Worm (Caenorhabditis elegans) whole organism, late embryonic: ENCODE measurements around the gene F53F8.5.

ENCODE experiments used
- K02D7.2 ChIP-seq: sonication (generic microtip); optimal IDR thresholded peaks from 2 replicates; lab custom pipeline; 2017; ENCODE audit warnings: mild to moderate bottlenecking, missing genetic modification characterization, missing compliant biosample characterization
- T23F11.4 ChIP-seq: fragments of 200-800 bp; sonication (Bioruptor generic); optimal IDR thresholded peaks from 2 replicates; lab custom pipeline; 2018; ENCODE audit warnings: mild to moderate bottlenecking, missing genetic modification characterization, missing compliant biosample characterization
- ahr-1 ChIP-seq: sonication (generic microtip); optimal IDR thresholded peaks from 2 replicates; lab custom pipeline; 2016; ENCODE audit warnings: missing genetic modification characterization, missing compliant biosample characterization
- ceh-14 ChIP-seq: sonication (generic microtip); optimal IDR thresholded peaks from 2 replicates; lab custom pipeline; 2016; ENCODE audit warnings: missing genotype, missing genetic modification characterization, missing compliant biosample characterization
- ceh-18 ChIP-seq: sonication (generic microtip); optimal IDR thresholded peaks from 2 replicates; lab custom pipeline; 2016; ENCODE audit warnings: missing genetic modification characterization, missing compliant biosample characterization
- ceh-24 ChIP-seq: sonication (generic microtip); optimal IDR thresholded peaks from 2 replicates; lab custom pipeline; 2016; ENCODE audit warnings: mild to moderate bottlenecking, missing genetic modification characterization, missing compliant biosample characterization
- ceh-30 ChIP-seq: fragments of 150-350 bp; optimal IDR thresholded peaks from 2 replicates; lab custom pipeline; 2014; ENCODE audit warnings: missing biosample characterization, missing genetic modification characterization
- ceh-31 ChIP-seq: sonication (generic microtip); optimal IDR thresholded peaks from 2 replicates; lab custom pipeline; 2016; ENCODE audit warnings: missing genetic modification characterization, missing compliant biosample characterization
- ceh-34 ChIP-seq: sonication (generic microtip); optimal IDR thresholded peaks from 2 replicates; lab custom pipeline; 2016; ENCODE audit warnings: mild to moderate bottlenecking, missing genetic modification characterization, missing compliant biosample characterization
- ceh-45 ChIP-seq: fragments of 200-800 bp; sonication (Bioruptor generic); IDR thresholded peaks from 2 replicates; pipeline ENCODE4 v1.3.6; 2022; ENCODE audit warnings: missing genetic modification reagents, missing genetic modification characterization, missing compliant biosample characterization
- ceh-6 ChIP-seq: fragments of 200-800 bp; sonication (Bioruptor generic); optimal IDR thresholded peaks from 2 replicates; lab custom pipeline; 2018; ENCODE audit warnings: mild to moderate bottlenecking, missing genetic modification characterization, missing compliant biosample characterization
- ceh-9 ChIP-seq: sonication (generic microtip); optimal IDR thresholded peaks from 2 replicates; lab custom pipeline; 2016; ENCODE audit warnings: mild to moderate bottlenecking, missing genetic modification characterization, inconsistent platforms, missing compliant biosample characterization
- che-1 ChIP-seq: sonication (generic microtip); optimal IDR thresholded peaks from 2 replicates; lab custom pipeline; 2016; ENCODE audit warnings: mild to moderate bottlenecking, missing genetic modification characterization, missing compliant biosample characterization
- dmd-4 ChIP-seq: sonication (generic microtip); optimal IDR thresholded peaks from 2 replicates; lab custom pipeline; 2016; ENCODE audit warnings: borderline replicate concordance, missing genetic modification characterization, missing compliant biosample characterization
- dve-1 ChIP-seq: sonication (generic microtip); optimal IDR thresholded peaks from 2 replicates; lab custom pipeline; 2017; ENCODE audit warnings: antibody characterized with exemption, mild to moderate bottlenecking, missing genetic modification characterization, missing compliant biosample characterization
- elt-2 ChIP-seq: sonication (generic microtip); optimal IDR thresholded peaks from 2 replicates; lab custom pipeline; 2016; ENCODE audit warnings: missing genetic modification reagents, missing genetic modification characterization, missing compliant biosample characterization
- elt-4 ChIP-seq: sonication (generic microtip); optimal IDR thresholded peaks from 2 replicates; lab custom pipeline; 2016; ENCODE audit warnings: missing genetic modification characterization, missing compliant biosample characterization
- ets-4 ChIP-seq: sonication (generic microtip); optimal IDR thresholded peaks from 2 replicates; lab custom pipeline; 2016; ENCODE audit warnings: missing genetic modification characterization, missing compliant biosample characterization
- eyg-1 ChIP-seq: sonication (generic microtip); optimal IDR thresholded peaks from 2 replicates; lab custom pipeline; 2016; ENCODE audit warnings: missing genotype, missing genetic modification characterization, missing compliant biosample characterization
- fax-1 ChIP-seq: sonication (generic microtip); optimal IDR thresholded peaks from 2 replicates; lab custom pipeline; 2016; ENCODE audit warnings: missing genotype, missing genetic modification characterization, missing compliant biosample characterization
- fkh-10 ChIP-seq: fragments of 150-350 bp; optimal IDR thresholded peaks from 2 replicates; lab custom pipeline; 2014; ENCODE audit warnings: missing biosample characterization, missing genetic modification reagents, missing genetic modification characterization
- gmeb-2 ChIP-seq: sonication (generic microtip); optimal IDR thresholded peaks from 2 replicates; lab custom pipeline; 2016; ENCODE audit warnings: missing genetic modification characterization, inconsistent platforms, missing compliant biosample characterization
- hlh-13 ChIP-seq: fragments of 200-800 bp; sonication (Bioruptor generic); optimal IDR thresholded peaks from 2 replicates; lab custom pipeline; 2018; ENCODE audit warnings: mild to moderate bottlenecking, missing genetic modification characterization, missing compliant biosample characterization
- hlh-30 ChIP-seq: sonication (generic microtip); optimal IDR thresholded peaks from 2 replicates; lab custom pipeline; 2017; ENCODE audit warnings: antibody characterized with exemption, missing genetic modification characterization, missing compliant biosample characterization; ENCODE audit not compliant: insufficient read depth
- lim-6 ChIP-seq: sonication (generic microtip); optimal IDR thresholded peaks from 2 replicates; lab custom pipeline; 2016; ENCODE audit warnings: missing genetic modification characterization, missing compliant biosample characterization
- lin-11 ChIP-seq: fragments of 200-800 bp; sonication (Bioruptor generic); optimal IDR thresholded peaks from 2 replicates; lab custom pipeline; 2018; ENCODE audit warnings: mild to moderate bottlenecking, missing genetic modification characterization, missing compliant biosample characterization
- madf-2 ChIP-seq: sonication (generic microtip); optimal IDR thresholded peaks from 2 replicates; lab custom pipeline; 2017; ENCODE audit warnings: missing genetic modification characterization, missing compliant biosample characterization
- nfya-1 ChIP-seq: sonication (generic microtip); optimal IDR thresholded peaks from 2 replicates; lab custom pipeline; 2017; ENCODE audit warnings: missing genetic modification characterization, mild to moderate bottlenecking, missing compliant biosample characterization, antibody characterized with exemption, moderate library complexity
- odd-2 ChIP-seq: sonication (generic microtip); optimal IDR thresholded peaks from 2 replicates; lab custom pipeline; 2017; ENCODE audit warnings: antibody characterized with exemption, mild to moderate bottlenecking, missing genetic modification characterization, missing compliant biosample characterization
- pat-9 ChIP-seq: fragments of 200-800 bp; sonication (Bioruptor generic); optimal IDR thresholded peaks from 2 replicates; lab custom pipeline; 2018; ENCODE audit warnings: mild to moderate bottlenecking, missing genetic modification characterization, moderate library complexity, missing compliant biosample characterization
- pax-1 ChIP-seq: fragments of 150-350 bp; optimal IDR thresholded peaks from 2 replicates; lab custom pipeline; 2014; ENCODE audit warnings: missing biosample characterization, missing genetic modification characterization
- pha-2 ChIP-seq: sonication (generic microtip); optimal IDR thresholded peaks from 2 replicates; lab custom pipeline; 2017; ENCODE audit warnings: mild to moderate bottlenecking, missing genetic modification characterization, missing compliant biosample characterization
- pqm-1 ChIP-seq: sonication (generic microtip); optimal IDR thresholded peaks from 2 replicates; lab custom pipeline; 2016; ENCODE audit warnings: missing genetic modification characterization, missing compliant biosample characterization
- pros-1 ChIP-seq: fragments of 150-350 bp; optimal IDR thresholded peaks from 2 replicates; lab custom pipeline; 2014; ENCODE audit warnings: missing biosample characterization, missing genetic modification reagents, missing genetic modification characterization
- sdc-2 ChIP-seq: sonication (generic microtip); optimal IDR thresholded peaks from 2 replicates; lab custom pipeline; 2016; ENCODE audit warnings: missing genotype, missing genetic modification characterization, missing compliant biosample characterization
- syd-9 ChIP-seq: sonication (generic microtip); optimal IDR thresholded peaks from 2 replicates; lab custom pipeline; 2016; ENCODE audit warnings: mild to moderate bottlenecking, missing genetic modification characterization, moderate library complexity, missing compliant biosample characterization
- tbx-7 ChIP-seq: sonication (generic microtip); optimal IDR thresholded peaks from 2 replicates; lab custom pipeline; 2016; ENCODE audit warnings: missing genotype, missing genetic modification characterization, missing compliant biosample characterization
- ttx-3 ChIP-seq: sonication (generic microtip); optimal IDR thresholded peaks from 2 replicates; lab custom pipeline; 2016; ENCODE audit warnings: missing genetic modification reagents, missing genetic modification characterization, missing compliant biosample characterization
- unc-3 ChIP-seq, 2 experiments: fragments of 200-800 bp in 1 of 2; sonication (Bioruptor generic) in 1 of 2; sonication (generic microtip) in 1 of 2; conservative IDR thresholded peaks in 1 of 2; optimal IDR thresholded peaks in 1 of 2; 2 replicates each; pipeline versions ENCODE4 v1.3.6 to Lab custom; 2016 to 2022; ENCODE audit warnings: missing compliant biosample characterization in 2 of 2, missing genetic modification characterization in 2 of 2, missing genetic modification reagents in 1 of 2
- unc-42 ChIP-seq: sonication (generic microtip); optimal IDR thresholded peaks from 2 replicates; lab custom pipeline; 2016; ENCODE audit warnings: missing genotype, missing genetic modification characterization, missing compliant biosample characterization

Gene F53F8.5

ce11 chrV:20746805-20747204 lies 43.0 kb upstream of the F53F8.5 start:
- no peak for TF ChIP-seq elt-4
- peak; percentile 84 for TF ChIP-seq ceh-34 (tag; lab: Kevin White, UChicago)

DNA sequence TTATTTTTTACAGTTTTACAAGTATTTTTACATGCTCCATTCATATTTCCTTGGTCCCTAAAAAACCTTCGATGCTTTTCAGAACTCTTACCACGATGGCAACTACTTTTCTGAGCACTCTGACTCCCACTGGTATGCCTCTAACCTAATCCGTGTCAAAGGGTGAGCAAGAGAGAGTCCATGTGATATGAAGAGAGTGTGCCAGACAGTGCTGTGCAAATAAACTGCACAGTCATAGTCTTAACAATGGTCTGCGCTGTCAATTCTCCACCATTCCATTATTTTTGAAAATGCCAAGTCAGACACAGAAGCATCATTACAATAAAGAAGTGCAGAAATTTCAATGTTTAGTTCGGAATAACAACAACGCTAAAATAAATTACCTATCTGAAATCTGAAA lies 41.4 kb upstream of the F53F8.5 start:
- no peak for TF ChIP-seq ets-4 (tag; lab: Kevin White, UChicago)
- no peak for TF ChIP-seq ahr-1 (tag; lab: Kevin White, UChicago)
- no peak for TF ChIP-seq fax-1 (tag; lab: Kevin White, UChicago)
- TF ChIP-seq K02D7.2 (tag; lab: Kevin White, UChicago): no peak
- TF ChIP-seq ceh-30 (tag; lab: Kevin White, UChicago): no peak
- TF ChIP-seq ttx-3 (tag; lab: Kevin White, UChicago): no peak
- no peak for TF ChIP-seq gmeb-2 (tag; lab: Kevin White, UChicago)
- TF ChIP-seq T23F11.4 (GFP tag; lab: Kevin White, UChicago): no peak
- no peak for TF ChIP-seq pqm-1
- no peak for TF ChIP-seq dmd-4 (tag; lab: Kevin White, UChicago)
- TF ChIP-seq ceh-31 (tag; lab: Kevin White, UChicago): no peak
- TF ChIP-seq madf-2: no peak
- TF ChIP-seq sdc-2 (tag; lab: Kevin White, UChicago): no peak
- no peak for TF ChIP-seq ceh-14 (tag; lab: Kevin White, UChicago)
- TF ChIP-seq che-1: no peak
- TF ChIP-seq, all 69 proteins: peak for 0

DNA sequence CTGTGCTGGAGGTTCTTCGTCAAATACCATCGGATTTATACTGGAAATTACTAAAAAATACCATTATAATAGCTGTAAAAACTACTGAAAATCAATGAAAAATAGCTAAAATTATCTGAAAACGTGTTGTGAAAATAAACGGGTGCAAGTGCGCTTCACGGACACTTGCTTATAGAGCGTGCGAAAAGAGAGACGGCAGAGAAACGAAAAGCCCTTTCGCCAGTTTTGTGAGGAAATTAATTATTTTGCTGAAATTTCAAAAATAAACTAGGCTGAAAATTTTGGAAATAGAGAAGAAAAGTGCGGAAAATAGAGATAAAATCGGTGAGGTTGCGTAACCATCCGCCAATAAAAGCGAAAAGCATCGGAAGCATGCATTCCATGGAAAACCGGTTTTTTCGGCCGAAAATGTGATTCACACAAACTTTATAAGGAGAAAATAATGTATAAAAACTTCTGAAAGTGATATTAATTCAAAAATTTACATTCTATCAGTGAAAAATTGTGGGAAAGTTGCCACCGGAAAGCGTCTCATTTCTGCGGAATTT lies 40.5 kb upstream of the F53F8.5 start, which contains the start of gene dnj-25:
dnj-25 (minus strand) TSS at position 57 of the 548 bp plus-strand sequence.
- TF ChIP-seq hlh-13 (GFP tag; lab: Kevin White, UChicago) (no peak), hlh-30 (tag; lab: Kevin White, UChicago) (no peak), ceh-18 (tag; lab: Kevin White, UChicago) (no peak), ahr-1 (tag; lab: Kevin White, UChicago) (no peak), ceh-24 (tag; lab: Kevin White, UChicago) (no peak), lin-11 (tag; lab: Kevin White, UChicago) (no peak), pros-1 (tag; lab: Kevin White, UChicago) (no peak), ceh-6 (GFP tag; lab: Kevin White, UChicago) (no peak), unc-42 (tag; lab: Kevin White, UChicago) (no peak), nfya-1 (no peak), K02D7.2 (tag; lab: Kevin White, UChicago) (no peak), fkh-10 (GFP tag; lab: Kevin White, UChicago) (no peak), lim-6 (tag; lab: Kevin White, UChicago) (no peak), odd-2 (no peak), ceh-31 (tag; lab: Kevin White, UChicago) (no peak), pha-2 (tag; lab: Kevin White, UChicago) (no peak), ceh-34 (tag; lab: Kevin White, UChicago) (no peak)

- TF ChIP-seq unc-3 (GFP tag; conservative IDR thresholded peaks at IDR 0.05; lab: Robert Waterston, UW) (no peak), unc-3 (tag; optimal IDR thresholded peaks at IDR 0.05; lab: Kevin White, UChicago) (no peak), unc-42 (tag; lab: Kevin White, UChicago) (peak; percentile 63)
Measured at ce11 chrV:20739387-20739786, 35.5 kb upstream of the F53F8.5 start.

DNA sequence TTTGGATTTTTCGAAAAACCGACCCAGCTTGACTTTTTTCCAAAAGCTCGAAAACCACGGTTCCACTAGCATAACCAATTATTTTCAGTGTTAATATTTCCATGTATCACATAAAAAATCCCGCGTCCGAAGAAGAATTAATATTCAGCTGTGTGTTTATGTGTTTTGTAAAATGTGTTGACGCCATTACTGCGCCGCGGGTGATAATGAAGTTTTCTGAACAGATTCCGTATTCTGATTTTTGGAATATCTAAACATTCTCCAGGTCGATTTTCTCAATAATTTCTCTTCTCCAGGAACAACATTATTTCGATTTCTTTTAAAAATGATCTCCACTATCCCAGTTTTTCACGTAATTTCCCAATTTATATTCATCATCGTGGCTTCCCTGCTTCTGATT lies 30.8 kb upstream of the F53F8.5 start, which contains the start of gene srxa-6:
srxa-6 (plus strand) TSS at position 301 of the 400 bp plus-strand sequence.
- TF ChIP-seq syd-9 (tag; lab: Kevin White, UChicago): no peak
- no peak for TF ChIP-seq dve-1
- no peak for TF ChIP-seq pax-1 (tag; lab: Kevin White, UChicago)
- no peak for TF ChIP-seq gmeb-2 (tag; lab: Kevin White, UChicago)
- TF ChIP-seq ceh-31 (tag; lab: Kevin White, UChicago): no peak
- no peak for TF ChIP-seq ceh-9
- TF ChIP-seq ceh-45 (GFP tag; lab: Robert Waterston, UW): no peak
- TF ChIP-seq eyg-1 (tag; lab: Kevin White, UChicago): no peak
- no peak for TF ChIP-seq tbx-7 (tag; lab: Kevin White, UChicago)
- TF ChIP-seq lin-11 (tag; lab: Kevin White, UChicago): no peak
- TF ChIP-seq ceh-14 (tag; lab: Kevin White, UChicago): no peak
- no peak for TF ChIP-seq elt-2 (tag; lab: Kevin White, UChicago)
- no peak for TF ChIP-seq ttx-3 (tag; lab: Kevin White, UChicago)
- TF ChIP-seq elt-4: no peak
- no peak for TF ChIP-seq odd-2
- no peak for TF ChIP-seq pat-9 (tag; lab: Kevin White, UChicago)
